Worm (Caenorhabditis elegans): ENCODE results near the gene ZK546.2.
"Not testable (repeated sequence)": the region's sequence is repeated elsewhere in the genome, so short reads cannot be mapped to it uniquely, and the experiment has no call there.

ZK546.2 gene

DNA sequence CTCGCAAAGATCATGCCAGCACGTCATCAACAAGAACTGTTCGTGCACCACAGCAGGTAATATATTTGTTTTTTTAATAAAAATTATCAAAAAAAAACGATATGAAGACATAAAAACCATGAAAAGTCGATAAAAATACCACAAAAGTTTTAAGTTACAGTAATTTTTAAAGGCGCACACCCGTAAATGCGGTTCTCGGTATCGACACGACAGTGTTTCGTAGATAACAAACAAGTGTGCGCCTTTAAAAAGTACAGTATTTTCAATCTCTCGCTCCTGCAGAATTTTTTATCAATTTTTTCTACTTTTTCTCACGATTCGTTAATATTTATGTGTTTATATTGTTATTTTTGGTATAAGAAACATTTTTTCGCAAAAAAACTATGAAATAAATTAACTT lies 40.5 kb upstream of the ZK546.2 start:
- no peak for TF ChIP-seq nhr-28 (tag; optimal IDR thresholded peaks at IDR 0.05)
- TF ChIP-seq ces-1 (GFP tag; optimal IDR thresholded peaks at IDR 0.05), result no peak
- TF ChIP-seq nhr-237 (tag; optimal IDR thresholded peaks at IDR 0.05), result no peak
- TF ChIP-seq M03D4.4 (tag; optimal IDR thresholded peaks at IDR 0.05), result no peak
- TF ChIP-seq snpc-4 (tag; optimal IDR thresholded peaks at IDR 0.05), result no peak
- no peak for TF ChIP-seq drap-1 (GFP tag; optimal IDR thresholded peaks at IDR 0.05)
- TF ChIP-seq zip-8 (tag; optimal IDR thresholded peaks at IDR 0.05), result no peak
- TF ChIP-seq nhr-12 (tag; optimal IDR thresholded peaks at IDR 0.05), result no peak
- no peak for TF ChIP-seq cnd-1 (tag; optimal IDR thresholded peaks at IDR 0.05)
- no peak for TF ChIP-seq sptf-1 (tag; optimal IDR thresholded peaks at IDR 0.05)
- TF ChIP-seq nhr-76 (tag; optimal IDR thresholded peaks at IDR 0.05), result no peak
- TF ChIP-seq mab-5 (tag; optimal IDR thresholded peaks at IDR 0.05), result no peak
- TF ChIP-seq unc-39 (tag; optimal IDR thresholded peaks at IDR 0.05), result no peak

DNA sequence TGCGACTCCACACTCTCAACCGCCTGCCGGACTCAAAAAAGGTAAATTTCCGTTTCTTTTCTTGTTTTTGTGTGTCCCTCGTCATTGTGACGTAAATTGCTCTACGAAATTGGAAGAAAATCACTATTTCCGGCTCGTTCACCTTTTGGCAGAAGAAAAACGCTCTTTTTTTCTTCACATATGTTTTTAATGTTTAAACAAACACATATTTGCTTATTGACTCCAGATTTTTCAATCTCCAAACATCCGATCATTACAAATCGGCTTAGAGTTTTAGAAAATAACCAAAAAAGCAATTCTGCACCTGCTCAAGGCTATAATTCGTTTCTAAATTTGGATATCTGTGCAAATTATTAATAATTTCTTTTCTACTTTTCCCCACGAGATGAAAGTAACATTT lies 39.9 kb upstream of the ZK546.2 start:
- TF ChIP-seq M03D4.4 (tag; optimal IDR thresholded peaks at IDR 0.05) (no peak), ces-1 (GFP tag; optimal IDR thresholded peaks at IDR 0.05) (no peak), nhr-76 (tag; optimal IDR thresholded peaks at IDR 0.05) (no peak), bed-3 (GFP tag; optimal IDR thresholded peaks at IDR 0.05) (no peak), sem-2 (GFP tag; optimal IDR thresholded peaks at IDR 0.05) (no peak), ham-2 (GFP tag; optimal IDR thresholded peaks at IDR 0.05) (no peak), lin-32 (GFP tag; optimal IDR thresholded peaks at IDR 0.05) (no peak), drap-1 (GFP tag; optimal IDR thresholded peaks at IDR 0.05) (no peak), nhr-28 (tag; optimal IDR thresholded peaks at IDR 0.05) (no peak), unc-62 (GFP tag; optimal IDR thresholded peaks at IDR 0.05) (no peak), nhr-12 (tag; optimal IDR thresholded peaks at IDR 0.05) (no peak), elt-3 (tag; optimal IDR thresholded peaks at IDR 0.05) (no peak), cnd-1 (tag; optimal IDR thresholded peaks at IDR 0.05) (no peak), elt-1 (tag; optimal IDR thresholded peaks at IDR 0.05; ENCODE audit: borderline replicate concordance, insufficient read depth) (no peak), snpc-4 (tag; optimal IDR thresholded peaks at IDR 0.05) (no peak), sptf-1 (tag; optimal IDR thresholded peaks at IDR 0.05) (no peak)

DNA sequence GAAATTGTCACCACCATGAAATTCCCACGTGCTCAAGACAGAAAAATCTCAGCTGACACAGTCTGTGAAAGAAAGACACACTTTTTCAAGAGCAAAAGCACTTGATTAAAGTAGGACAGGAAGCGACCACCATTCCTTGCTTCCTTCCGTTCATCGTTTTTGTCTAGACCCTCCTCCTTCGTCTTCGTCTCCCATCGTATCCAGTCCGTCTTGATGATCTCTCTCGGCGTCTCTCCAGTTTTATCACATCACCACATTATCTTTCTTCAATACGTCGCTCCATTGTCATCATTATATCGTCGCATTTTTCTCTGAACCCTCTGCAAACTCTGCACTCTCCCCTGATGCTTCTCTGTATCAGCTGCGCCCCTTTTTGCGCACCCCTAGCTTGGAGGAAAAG lies 37.7 kb upstream of the ZK546.2 start:
- TF ChIP-seq unc-62 (GFP tag; optimal IDR thresholded peaks at IDR 0.05), result peak; percentile 76
- no peak for TF ChIP-seq ceh-83 (GFP tag; optimal IDR thresholded peaks at IDR 0.05)
- TF ChIP-seq snpc-4 (tag; optimal IDR thresholded peaks at IDR 0.05), result no peak
- peak; percentile 38 for TF ChIP-seq unc-120 (tag; optimal IDR thresholded peaks at IDR 0.05; ENCODE audit: poor library complexity, severe bottlenecking)
- no peak for TF ChIP-seq sem-2 (GFP tag; optimal IDR thresholded peaks at IDR 0.05)
- peak; percentile 30 for TF ChIP-seq hlh-1 (tag; optimal IDR thresholded peaks at IDR 0.05)
- no peak for TF ChIP-seq nhr-28 (tag; optimal IDR thresholded peaks at IDR 0.05)
- no peak for TF ChIP-seq cnd-1 (tag; optimal IDR thresholded peaks at IDR 0.05)
- peak; percentile 40 for TF ChIP-seq ham-2 (GFP tag; optimal IDR thresholded peaks at IDR 0.05)
- no peak for TF ChIP-seq nhr-237 (tag; optimal IDR thresholded peaks at IDR 0.05)
- no peak for TF ChIP-seq flh-1 (GFP tag; optimal IDR thresholded peaks at IDR 0.05)
- TF ChIP-seq lin-13 (tag; optimal IDR thresholded peaks at IDR 0.05), result no peak
- no peak for TF ChIP-seq drap-1 (GFP tag; optimal IDR thresholded peaks at IDR 0.05)
- TF ChIP-seq bed-3 (GFP tag; optimal IDR thresholded peaks at IDR 0.05), result no peak

DNA sequence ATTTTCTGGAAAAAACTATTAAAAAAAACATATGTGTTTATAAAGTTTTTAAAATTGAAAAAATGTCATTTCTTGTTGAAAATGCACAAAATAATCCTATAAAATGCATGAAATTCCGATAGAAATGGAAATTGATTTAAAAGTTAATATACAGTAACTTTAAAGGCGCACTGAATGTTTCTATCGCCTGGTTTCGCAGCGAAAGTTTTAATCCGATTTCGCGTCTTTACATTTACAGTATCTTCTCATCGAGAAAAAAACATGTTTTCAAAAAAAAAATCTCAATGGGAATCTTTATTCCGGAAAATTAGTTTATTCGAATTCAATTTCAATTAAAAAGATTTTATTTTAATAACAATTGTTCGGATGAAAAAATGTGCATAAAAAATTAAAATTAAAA lies 31.6 kb upstream of the ZK546.2 start, which contains the start of gene R05F9.11:
R05F9.11 (minus strand) TSS at position 5 of the 400 bp plus-strand sequence.
- TF ChIP-seq tbx-8 (GFP tag; optimal IDR thresholded peaks at IDR 0.05), result no peak

DNA sequence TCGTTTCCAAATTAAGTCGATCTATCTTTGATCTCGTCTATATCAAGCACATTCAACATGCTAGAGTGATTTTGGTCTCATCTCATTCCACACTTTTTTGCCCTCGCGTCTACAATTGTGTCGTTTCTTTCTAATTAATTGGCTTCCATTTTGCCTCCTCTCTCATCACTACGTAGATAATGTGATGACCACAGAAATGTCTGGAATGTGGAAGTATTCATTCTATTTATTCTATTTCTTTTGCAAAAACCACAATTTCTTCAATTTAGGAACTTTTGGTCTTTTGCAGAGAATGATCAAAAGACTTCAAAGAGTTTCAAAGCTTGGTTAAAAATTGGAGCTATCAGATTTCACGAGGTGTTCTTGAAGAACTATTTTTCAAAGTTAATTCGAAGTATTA lies 30.3 kb upstream of the ZK546.2 start:
- TF ChIP-seq cnd-1 (tag; optimal IDR thresholded peaks at IDR 0.05), result no peak
- no peak for TF ChIP-seq M03D4.4 (tag; optimal IDR thresholded peaks at IDR 0.05)
- no peak for TF ChIP-seq nhr-12 (tag; optimal IDR thresholded peaks at IDR 0.05)
- no peak for TF ChIP-seq mls-2 (tag; optimal IDR thresholded peaks at IDR 0.05)
- TF ChIP-seq unc-62 (GFP tag; optimal IDR thresholded peaks at IDR 0.05), result no peak
- TF ChIP-seq drap-1 (GFP tag; optimal IDR thresholded peaks at IDR 0.05), result no peak
- no peak for TF ChIP-seq sptf-1 (tag; optimal IDR thresholded peaks at IDR 0.05)
- TF ChIP-seq mep-1 (tag; optimal IDR thresholded peaks at IDR 0.05), result no peak
- no peak for TF ChIP-seq tbx-8 (GFP tag; optimal IDR thresholded peaks at IDR 0.05)

DNA sequence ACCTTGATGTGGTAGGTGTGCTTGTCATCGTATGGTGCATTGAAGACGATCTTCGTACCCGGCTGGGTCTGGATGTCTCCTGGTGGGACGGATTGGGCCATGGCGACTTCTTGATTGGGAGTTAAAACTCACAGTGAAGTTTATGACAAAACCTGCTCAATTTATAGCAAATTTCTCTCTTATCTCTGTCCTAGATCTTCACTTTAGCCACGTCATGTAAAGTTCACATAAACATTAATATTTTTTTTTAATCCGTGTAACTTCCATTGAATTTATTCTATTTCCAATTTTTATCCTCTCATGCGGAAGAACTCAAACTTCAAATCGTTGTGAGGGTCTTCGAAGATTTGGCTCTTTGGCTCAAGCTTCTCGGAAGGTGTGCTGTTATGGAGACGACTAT lies 29.4 kb upstream of the ZK546.2 start, which contains the start of gene msp-31:
msp-31 (minus strand) TSS at position 101 of the 400 bp plus-strand sequence.
- not testable (repeated sequence) for TF ChIP-seq nhr-12 (tag; optimal IDR thresholded peaks at IDR 0.05); mep-1 (tag; optimal IDR thresholded peaks at IDR 0.05); flh-1 (GFP tag; optimal IDR thresholded peaks at IDR 0.05)

All from whole organism, mixed stage, embryonic.